Worm (Caenorhabditis elegans) whole organism, L3 larva: ENCODE measurements around the gene cgh-1.

Source experiments
- R02D3.7 ChIP-seq: fragments of 150-350 bp; optimal IDR thresholded peaks from 2 replicates; lab custom pipeline; 2014; ENCODE audit warnings: missing biosample characterization, missing genetic modification characterization
- aly-2 ChIP-seq: fragments of 150-350 bp; optimal IDR thresholded peaks from 2 replicates; lab custom pipeline; 2014; ENCODE audit warnings: missing biosample characterization, missing genetic modification characterization
- ama-1 ChIP-seq: fragments of 150-350 bp; optimal IDR thresholded peaks from 2 replicates; lab custom pipeline; 2018
- ceh-16 ChIP-seq: sonication (generic microtip); optimal IDR thresholded peaks from 2 replicates; lab custom pipeline; 2017; ENCODE audit warnings: missing biosample characterization, missing genetic modification characterization
- ceh-28 ChIP-seq: fragments of 150-350 bp; optimal IDR thresholded peaks from 2 replicates; lab custom pipeline; 2014; ENCODE audit warnings: missing biosample characterization, missing genetic modification reagents, missing genetic modification characterization
- ceh-82 ChIP-seq: fragments of 150-350 bp; optimal IDR thresholded peaks from 2 replicates; lab custom pipeline; 2014; ENCODE audit warnings: missing biosample characterization, missing genetic modification characterization
- ceh-9 ChIP-seq: sonication (generic microtip); optimal IDR thresholded peaks from 2 replicates; lab custom pipeline; 2018; ENCODE audit warnings: missing biosample characterization, missing genetic modification characterization
- egl-27 ChIP-seq: sonication (generic microtip); optimal IDR thresholded peaks from 4 replicates; lab custom pipeline; 2017; ENCODE audit warnings: missing biosample characterization, missing genetic modification reagents, missing genetic modification characterization
- egl-5 ChIP-seq: fragments of 150-350 bp; optimal IDR thresholded peaks from 2 replicates; lab custom pipeline; 2017; ENCODE audit warnings: missing biosample characterization, missing genetic modification reagents, missing genetic modification characterization, inconsistent platforms
- elt-1 ChIP-seq: fragments of 150-350 bp; optimal IDR thresholded peaks from 2 replicates; lab custom pipeline; 2014; ENCODE audit warnings: missing biosample characterization, missing genetic modification characterization
- elt-2 ChIP-seq: sonication (generic microtip); optimal IDR thresholded peaks from 2 replicates; lab custom pipeline; 2016; ENCODE audit warnings: missing genetic modification reagents, mild to moderate bottlenecking, missing genetic modification characterization, missing compliant biosample characterization
- elt-3 ChIP-seq, 3 experiments: fragments of 150-350 bp in 1 of 3; sonication (generic microtip) in 2 of 3; optimal IDR thresholded peaks; 2 replicates in 2 of 3; 4 replicates in 1 of 3; lab custom pipeline; 2014 to 2017; ENCODE audit warnings: missing biosample characterization in 3 of 3, missing genetic modification characterization in 3 of 3
- fkh-2 ChIP-seq: fragments of 150-350 bp; optimal IDR thresholded peaks from 2 replicates; lab custom pipeline; 2014; ENCODE audit warnings: missing biosample characterization, missing genetic modification reagents, missing genetic modification characterization
- fos-1 ChIP-seq: fragments of 150-350 bp; optimal IDR thresholded peaks from 2 replicates; lab custom pipeline; 2014; ENCODE audit warnings: missing biosample characterization, missing genetic modification characterization
- hmg-11 ChIP-seq: sonication (generic microtip); optimal IDR thresholded peaks from 2 replicates; lab custom pipeline; 2016; ENCODE audit warnings: missing genetic modification characterization, missing compliant biosample characterization
- jun-1 ChIP-seq: fragments of 150-350 bp; optimal IDR thresholded peaks from 2 replicates; lab custom pipeline; 2014; ENCODE audit warnings: missing biosample characterization, missing genetic modification reagents, missing genetic modification characterization
- lin-15B ChIP-seq: fragments of 150-350 bp; optimal IDR thresholded peaks from 2 replicates; lab custom pipeline; 2014; ENCODE audit warnings: missing biosample characterization, missing genetic modification characterization
- lsy-12 ChIP-seq: sonication (generic microtip); optimal IDR thresholded peaks from 2 replicates; lab custom pipeline; 2016; ENCODE audit warnings: mild to moderate bottlenecking, missing genetic modification characterization, missing compliant biosample characterization
- mdl-1 ChIP-seq: fragments of 150-350 bp; optimal IDR thresholded peaks from 2 replicates; lab custom pipeline; 2014; ENCODE audit warnings: missing biosample characterization, missing genetic modification characterization
- nfya-1 ChIP-seq: sonication (generic microtip); optimal IDR thresholded peaks from 2 replicates; lab custom pipeline; 2017; ENCODE audit warnings: missing genetic modification characterization, mild to moderate bottlenecking, missing compliant biosample characterization, antibody characterized with exemption, moderate library complexity; ENCODE audit not compliant: insufficient read depth
- nhr-11 ChIP-seq: fragments of 150-350 bp; optimal IDR thresholded peaks from 2 replicates; lab custom pipeline; 2014; ENCODE audit warnings: missing biosample characterization, missing genetic modification characterization
- nhr-12 ChIP-seq: fragments of 150-350 bp; optimal IDR thresholded peaks from 2 replicates; lab custom pipeline; 2014; ENCODE audit warnings: missing biosample characterization, missing genetic modification characterization
- nhr-23 ChIP-seq: fragments of 150-350 bp; optimal IDR thresholded peaks from 2 replicates; lab custom pipeline; 2014; ENCODE audit warnings: missing biosample characterization, missing genetic modification reagents, missing genetic modification characterization
- nhr-237 ChIP-seq: fragments of 150-350 bp; optimal IDR thresholded peaks from 2 replicates; lab custom pipeline; 2014; ENCODE audit warnings: missing biosample characterization, missing genetic modification characterization
- nhr-25 ChIP-seq: sonication (generic microtip); optimal IDR thresholded peaks from 2 replicates; lab custom pipeline; 2017; ENCODE audit warnings: missing biosample characterization, missing genetic modification characterization
- nhr-28 ChIP-seq: fragments of 150-350 bp; optimal IDR thresholded peaks from 2 replicates; lab custom pipeline; 2014; ENCODE audit warnings: missing biosample characterization, missing genetic modification characterization
- nhr-43 ChIP-seq: sonication (generic microtip); optimal IDR thresholded peaks from 2 replicates; lab custom pipeline; 2016; ENCODE audit warnings: mild to moderate bottlenecking, missing genetic modification characterization, missing compliant biosample characterization; ENCODE audit not compliant: poor library complexity, severe bottlenecking
- nhr-67 ChIP-seq: fragments of 150-350 bp; optimal IDR thresholded peaks from 2 replicates; lab custom pipeline; 2014; ENCODE audit warnings: missing biosample characterization, missing genetic modification characterization
- nhr-76 ChIP-seq: fragments of 150-350 bp; sonication (generic microtip); optimal IDR thresholded peaks from 5 replicates; lab custom pipeline; 2014; ENCODE audit warnings: missing biosample characterization, missing genetic modification characterization
- nhr-77 ChIP-seq: fragments of 150-350 bp; optimal IDR thresholded peaks from 2 replicates; lab custom pipeline; 2014; ENCODE audit warnings: missing biosample characterization, missing genetic modification characterization
- pha-4 ChIP-seq: fragments of 150-350 bp; optimal IDR thresholded peaks from 2 replicates; lab custom pipeline; 2014; ENCODE audit warnings: missing biosample characterization, missing genetic modification reagents, missing genetic modification characterization
- pqm-1 ChIP-seq: fragments of 150-350 bp; optimal IDR thresholded peaks from 2 replicates; lab custom pipeline; 2017; ENCODE audit warnings: missing biosample characterization, missing genetic modification characterization, inconsistent platforms
- sea-2 ChIP-seq: fragments of 150-350 bp; sonication (generic microtip); optimal IDR thresholded peaks from 4 replicates; lab custom pipeline; 2014; ENCODE audit warnings: missing biosample characterization, missing genetic modification reagents, missing genetic modification characterization
- skn-1 ChIP-seq: fragments of 150-350 bp; optimal IDR thresholded peaks from 2 replicates; lab custom pipeline; 2014; ENCODE audit warnings: missing biosample characterization, missing genetic modification characterization
- snpc-4 ChIP-seq: fragments of 150-350 bp; optimal IDR thresholded peaks from 2 replicates; lab custom pipeline; 2014; ENCODE audit warnings: missing biosample characterization, missing genetic modification characterization
- tbx-2 ChIP-seq: sonication (generic microtip); optimal IDR thresholded peaks from 2 replicates; lab custom pipeline; 2016; ENCODE audit warnings: mild to moderate bottlenecking, missing genetic modification characterization, missing compliant biosample characterization
- unc-62 ChIP-seq: fragments of 150-350 bp; sonication (generic microtip); optimal IDR thresholded peaks from 4 replicates; lab custom pipeline; 2014; ENCODE audit warnings: missing biosample characterization, missing genetic modification reagents, missing genetic modification characterization
- ztf-11 ChIP-seq: fragments of 150-350 bp; optimal IDR thresholded peaks from 2 replicates; lab custom pipeline; 2014; ENCODE audit warnings: missing biosample characterization, missing genetic modification characterization
- ztf-4 ChIP-seq: fragments of 150-350 bp; optimal IDR thresholded peaks from 2 replicates; lab custom pipeline; 2014; ENCODE audit warnings: missing biosample characterization, missing genetic modification characterization

cgh-1 gene

DNA sequence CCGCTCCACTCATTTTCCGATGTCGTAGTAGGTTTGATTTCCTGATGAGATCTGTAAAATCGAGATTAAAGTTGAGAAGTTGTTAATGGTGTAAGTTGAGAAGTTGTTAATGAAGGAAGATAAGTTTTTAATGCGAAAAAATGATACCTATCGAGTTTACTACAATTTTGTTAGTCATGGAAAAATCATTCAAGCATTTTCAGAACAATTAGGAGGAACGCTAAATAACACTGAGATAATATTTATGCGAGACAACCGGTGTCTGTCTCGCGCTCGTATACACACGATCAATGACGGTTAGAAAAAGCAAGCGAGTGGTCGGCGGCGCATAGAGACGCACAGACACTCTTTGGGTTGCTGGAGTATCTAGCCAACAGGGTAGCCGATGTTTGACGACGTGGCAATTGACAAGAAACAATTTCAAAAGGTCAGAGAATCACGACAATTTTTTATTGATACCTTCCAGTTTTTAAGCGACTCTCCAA, at the start of gene cgh-1:
Gene cgh-1, minus strand, starts transcription at position 51 of the 485 bp plus-strand sequence.
- no peak for TF ChIP-seq nhr-43 (tag; lab: Kevin White, UChicago)
- TF ChIP-seq nhr-67 (tag; lab: Kevin White, UChicago), result no peak
- TF ChIP-seq ama-1 (lab: Kevin White, UChicago), result peak; percentile 13

DNA sequence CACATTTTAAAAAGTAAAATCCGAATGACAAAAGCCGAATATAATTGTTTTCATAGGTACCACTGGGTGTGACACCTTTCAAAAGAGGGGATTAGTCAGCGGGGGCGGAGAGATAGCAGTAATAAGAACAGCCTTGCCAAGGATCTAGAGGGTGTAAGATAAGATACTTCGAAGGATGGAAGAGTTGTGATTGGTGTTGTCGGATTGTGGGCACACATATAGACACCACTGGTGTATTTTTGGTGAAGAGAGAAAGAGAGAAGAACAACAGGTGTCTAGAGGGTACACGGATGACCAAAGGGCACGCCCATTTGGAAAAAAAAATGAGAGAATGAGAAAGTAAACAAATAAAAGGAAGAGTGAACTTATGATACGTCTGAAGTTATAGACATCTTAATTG, 47.6 kb upstream of the cgh-1 start:
- TF ChIP-seq fos-1 (no peak), pha-4 (tag; lab: Kevin White, UChicago) (no peak), nhr-11 (no peak), nhr-28 (tag; lab: Kevin White, UChicago) (no peak), lsy-12 (tag; lab: Kevin White, UChicago) (no peak)

DNA sequence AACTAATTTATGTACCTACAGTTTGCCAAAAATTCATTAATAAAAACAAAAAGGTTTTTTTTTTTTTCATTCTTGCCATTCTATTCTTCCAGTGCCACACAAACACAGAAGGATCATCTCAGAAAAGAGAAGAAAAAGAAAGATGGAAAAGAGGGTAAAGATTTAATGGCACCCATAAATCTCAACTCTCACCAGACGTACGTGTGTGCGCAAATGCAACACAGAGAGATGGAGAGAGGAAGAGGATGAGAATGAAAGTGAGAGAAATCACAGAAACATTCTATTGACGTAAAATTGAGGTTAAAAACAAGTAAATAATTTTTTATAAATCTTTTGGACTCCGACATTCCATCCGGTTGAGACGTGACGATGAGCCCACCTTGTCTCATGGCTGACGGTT, 46.6 kb upstream of the cgh-1 start:
- TF ChIP-seq nfya-1 (peak; percentile 46), ceh-82 (no peak), lsy-12 (tag; lab: Kevin White, UChicago) (no peak), snpc-4 (tag; lab: Kevin White, UChicago) (no peak), jun-1 (tag; lab: Kevin White, UChicago) (no peak), egl-5 (tag; lab: Kevin White, UChicago) (peak; percentile 89)

DNA sequence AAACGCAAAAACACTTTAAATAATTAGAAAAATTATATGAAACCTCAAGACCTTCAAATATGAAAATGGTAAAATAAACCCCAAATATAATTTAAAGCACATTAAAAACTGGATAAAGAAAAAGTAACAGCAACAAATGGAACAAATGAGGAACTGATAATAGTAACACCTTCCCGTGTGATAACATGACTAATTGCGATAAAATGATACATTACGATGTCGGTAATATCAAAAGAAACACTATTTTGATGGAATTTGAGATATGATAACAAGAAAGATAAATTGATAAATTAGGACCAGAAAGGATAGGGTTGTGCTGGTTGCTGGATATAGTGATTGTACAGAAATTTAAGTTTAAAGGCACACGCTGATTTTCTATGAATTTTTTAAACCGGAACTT, 44.4 kb upstream of the cgh-1 start:
- no peak for TF ChIP-seq ceh-82
- no peak for TF ChIP-seq snpc-4 (tag; lab: Kevin White, UChicago)
- no peak for TF ChIP-seq lsy-12 (tag; lab: Kevin White, UChicago)
- TF ChIP-seq fos-1, result no peak
- TF ChIP-seq ceh-16 (tag; lab: Kevin White, UChicago), result no peak
- TF ChIP-seq nhr-67 (tag; lab: Kevin White, UChicago), result no peak
- no peak for TF ChIP-seq elt-3 (tag; optimal IDR thresholded peaks at IDR 0.05; lab: Kevin White, UChicago)
- TF ChIP-seq nhr-237 (tag; lab: Kevin White, UChicago), result no peak
- TF ChIP-seq tbx-2 (tag; lab: Kevin White, UChicago), result no peak
- TF ChIP-seq fkh-2 (tag; lab: Kevin White, UChicago), result no peak
- TF ChIP-seq elt-1, result no peak

DNA sequence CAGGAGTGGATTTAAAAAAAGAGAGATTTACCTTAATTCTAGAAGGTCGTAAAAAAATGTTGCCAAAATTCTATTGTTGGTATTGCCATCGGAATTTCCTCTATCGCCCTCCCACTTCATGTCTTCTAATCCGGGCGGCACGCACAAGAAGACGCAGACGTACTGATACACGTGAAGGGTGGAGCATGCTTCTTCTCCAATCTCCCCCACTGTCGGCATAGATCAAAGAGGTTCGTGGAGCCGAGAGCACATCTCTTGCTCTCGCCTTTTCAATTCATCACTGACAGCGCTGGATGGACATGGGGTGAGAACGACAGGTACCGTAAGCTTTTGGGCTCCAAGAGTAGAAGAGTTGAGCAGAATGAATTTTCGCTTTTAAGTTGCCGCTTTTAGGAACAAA, 38.9 kb upstream of the cgh-1 start, which contains the start of gene lin-39:
Gene lin-39, minus strand, starts transcription at position 74 of the 400 bp plus-strand sequence.
- TF ChIP-seq nfya-1 (peak; percentile 53), nhr-25 (no peak), mdl-1 (tag; lab: Kevin White, UChicago) (no peak), egl-27 (tag; lab: Kevin White, UChicago) (no peak)

DNA sequence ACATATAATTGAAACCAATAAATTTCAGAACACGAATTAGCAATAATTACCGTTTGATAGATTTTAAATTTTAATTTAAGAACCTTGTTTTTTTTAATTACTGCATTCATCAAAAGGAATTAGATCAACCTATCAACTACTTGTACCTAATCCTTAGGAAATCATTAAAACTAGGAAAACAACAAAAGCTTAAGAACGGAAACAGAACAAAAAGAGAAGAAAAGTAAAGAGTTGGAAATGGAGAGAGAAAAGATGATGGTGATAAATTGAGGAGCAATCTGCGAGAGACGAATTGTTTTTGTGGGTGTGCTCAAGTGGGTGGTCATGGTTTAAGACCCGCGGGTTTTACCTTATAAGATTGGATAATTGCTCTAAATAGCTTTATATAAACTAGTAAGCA, 37.7 kb upstream of the cgh-1 start:
- TF ChIP-seq snpc-4 (tag; lab: Kevin White, UChicago) (no peak), nhr-11 (no peak), mdl-1 (tag; lab: Kevin White, UChicago) (no peak), sea-2 (GFP tag; lab: Kevin White, UChicago) (no peak), aly-2 (tag; lab: Kevin White, UChicago) (no peak), nhr-12 (tag; lab: Kevin White, UChicago) (no peak), nhr-23 (tag; lab: Kevin White, UChicago) (no peak), jun-1 (tag; lab: Kevin White, UChicago) (no peak), nhr-77 (no peak), fos-1 (no peak), nfya-1 (no peak), lin-15B (no peak)

DNA sequence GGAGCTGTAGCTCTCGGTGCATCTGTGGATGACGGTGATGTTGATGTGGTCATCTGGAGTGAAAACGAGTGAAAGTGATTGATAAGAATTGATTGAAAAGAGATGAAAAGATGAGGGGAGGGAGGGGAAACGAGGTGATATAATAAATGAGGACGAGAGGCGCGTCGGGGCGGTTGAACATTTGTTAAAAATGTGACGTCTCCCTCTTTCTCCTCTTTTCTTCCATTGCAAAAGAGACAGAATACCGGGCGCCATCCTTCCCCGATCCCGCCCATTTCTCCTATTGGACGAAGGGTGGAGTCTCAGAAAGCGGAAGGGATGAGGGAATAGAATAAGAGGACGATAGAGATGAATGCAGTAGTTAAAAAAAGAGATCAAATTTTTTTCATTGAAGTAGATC, 37.0 kb upstream of the cgh-1 start:
- TF ChIP-seq skn-1 (no peak), ceh-28 (peak; percentile 34), nfya-1 (peak; percentile 99), lsy-12 (tag; lab: Kevin White, UChicago) (peak; percentile 1), fkh-2 (tag; lab: Kevin White, UChicago) (no peak), pqm-1 (tag; lab: Kevin White, UChicago) (no peak), jun-1 (tag; lab: Kevin White, UChicago) (no peak), elt-1 (peak; percentile 51), elt-2 (no peak), aly-2 (tag; lab: Kevin White, UChicago) (no peak), nhr-12 (tag; lab: Kevin White, UChicago) (no peak), nhr-23 (tag; lab: Kevin White, UChicago) (no peak), nhr-25 (peak; percentile 47), hmg-11 (tag; lab: Kevin White, UChicago) (no peak), ceh-9 (tag; lab: Kevin White, UChicago) (no peak), R02D3.7 (tag; lab: Kevin White, UChicago) (no peak), tbx-2 (tag; lab: Kevin White, UChicago) (no peak), ama-1 (lab: Kevin White, UChicago) (no peak), nhr-76 (tag; lab: Kevin White, UChicago) (no peak), ztf-4 (tag; lab: Kevin White, UChicago) (no peak), ztf-11 (no peak), unc-62 (peak; percentile 80), lin-15B (no peak)
